Fruit fly (Drosophila melanogaster) whole organism, embryonic: ENCODE results near the gene CG9166.
A peak's percentile ranks its signal among the peaks of the same experiment; 100 is the strongest.

Source experiments
- Antp ChIP-seq: fragments of 200-800 bp; sonication (Bioruptor generic); optimal IDR thresholded peaks from 3 replicates; lab custom pipeline; 2016; ENCODE audit warnings: missing biosample characterization, missing genetic modification characterization
- Atf3 ChIP-seq: fragments of 200-800 bp; sonication (Bioruptor generic); optimal IDR thresholded peaks from 3 replicates; lab custom pipeline; 2016; ENCODE audit warnings: missing biosample characterization, missing genetic modification characterization
- CG10959 ChIP-seq: fragments of 200-800 bp; sonication (Bioruptor generic); IDR thresholded peaks from 2 replicates; pipeline ENCODE4 v1.3.6; 2022; ENCODE audit warnings: missing biosample characterization, missing genetic modification characterization
- CG10979 ChIP-seq: fragments of 200-800 bp; sonication (Bioruptor generic); optimal IDR thresholded peaks from 2 replicates; lab custom pipeline; 2018; ENCODE audit warnings: missing biosample characterization, mild to moderate bottlenecking, missing genetic modification characterization, moderate library complexity
- CG11085 ChIP-seq: fragments of 200-800 bp; sonication (Bioruptor generic); IDR thresholded peaks from 2 replicates; pipeline ENCODE4 v1.3.6; 2022; ENCODE audit warnings: missing biosample characterization, missing genetic modification characterization
- CG12744 ChIP-seq: fragments of 200-800 bp; sonication (Bioruptor generic); optimal IDR thresholded peaks from 2 replicates; lab custom pipeline; 2016; ENCODE audit warnings: missing biosample characterization, missing genetic modification characterization
- CG14860 ChIP-seq: fragments of 200-800 bp; sonication (Bioruptor generic); IDR thresholded peaks from 3 replicates; pipeline ENCODE4 v1.3.6; 2022; ENCODE audit warnings: missing biosample characterization, missing genetic modification characterization; ENCODE audit not compliant: partially characterized antibody
- CG17328 ChIP-seq: fragments of 200-800 bp; sonication (Bioruptor generic); IDR thresholded peaks from 2 replicates; pipeline ENCODE4 v1.3.6; 2022; ENCODE audit warnings: missing biosample characterization, missing genetic modification characterization
- CG17385 ChIP-seq: fragments of 200-800 bp; sonication (Bioruptor generic); optimal IDR thresholded peaks from 3 replicates; lab custom pipeline; 2018; ENCODE audit warnings: missing biosample characterization, mild to moderate bottlenecking, missing genetic modification characterization
- CG17912 ChIP-seq: fragments of 200-800 bp; sonication (Bioruptor generic); optimal IDR thresholded peaks from 2 replicates; lab custom pipeline; 2018; ENCODE audit warnings: missing biosample characterization, mild to moderate bottlenecking, missing genetic modification characterization
- CG2116 ChIP-seq: fragments of 200-800 bp; sonication (Bioruptor generic); optimal IDR thresholded peaks from 3 replicates; lab custom pipeline; 2018; ENCODE audit warnings: missing biosample characterization, mild to moderate bottlenecking, missing genetic modification characterization
- CG2129 ChIP-seq: fragments of 200-800 bp; sonication (Bioruptor generic); IDR thresholded peaks from 2 replicates; pipeline ENCODE4 v1.3.6; 2022; ENCODE audit warnings: missing biosample characterization, missing genetic modification characterization; ENCODE audit not compliant: partially characterized antibody
- CG3065 ChIP-seq: fragments of 200-800 bp; sonication (Bioruptor generic); optimal IDR thresholded peaks from 2 replicates; lab custom pipeline; 2016; ENCODE audit warnings: missing biosample characterization, missing genetic modification characterization
- CG31365 ChIP-seq: fragments of 200-800 bp; sonication (Bioruptor generic); optimal IDR thresholded peaks from 2 replicates; lab custom pipeline; 2018; ENCODE audit warnings: missing biosample characterization, mild to moderate bottlenecking, missing genetic modification characterization
- CG3281 ChIP-seq: fragments of 200-800 bp; sonication (Bioruptor generic); optimal IDR thresholded peaks from 3 replicates; lab custom pipeline; 2017; ENCODE audit warnings: missing biosample characterization, mild to moderate bottlenecking, missing genetic modification characterization
- CG4360 ChIP-seq: fragments of 200-800 bp; sonication (Bioruptor generic); IDR thresholded peaks from 2 replicates; pipeline ENCODE4 v1.3.6; 2022; ENCODE audit warnings: missing biosample characterization, missing genetic modification characterization
- CG6254 ChIP-seq: fragments of 200-800 bp; sonication (Bioruptor generic); optimal IDR thresholded peaks from 3 replicates; lab custom pipeline; 2017; ENCODE audit warnings: mild to moderate bottlenecking, missing biosample characterization, missing genetic modification reagents, missing genetic modification characterization
- CG7357 ChIP-seq: fragments of 200-800 bp; sonication (Bioruptor generic); IDR thresholded peaks from 3 replicates; pipeline ENCODE4 v1.3.6; 2022; ENCODE audit warnings: missing biosample characterization, missing genetic modification characterization
- CG9609 ChIP-seq: fragments of 200-800 bp; sonication (Bioruptor generic); optimal IDR thresholded peaks from 3 replicates; lab custom pipeline; 2016; ENCODE audit warnings: missing biosample characterization, missing genetic modification characterization
- D19A ChIP-seq: fragments of 200-800 bp; optimal IDR thresholded peaks from 3 replicates; lab custom pipeline; 2019; ENCODE audit warnings: missing biosample characterization, mild to moderate bottlenecking, missing genetic modification characterization, moderate library complexity
- Dp ChIP-seq: fragments of 200-800 bp; sonication (Bioruptor generic); optimal IDR thresholded peaks from 2 replicates; lab custom pipeline; 2018; ENCODE audit warnings: missing biosample characterization, mild to moderate bottlenecking, missing genetic modification characterization, moderate library complexity
- HLH3B ChIP-seq: fragments of 200-800 bp; sonication (Bioruptor generic); IDR thresholded peaks from 2 replicates; pipeline ENCODE4 v1.3.6; 2022; ENCODE audit warnings: missing biosample characterization, missing genetic modification characterization
- HLHmδ ChIP-seq: fragments of 200-800 bp; sonication (Bioruptor generic); optimal IDR thresholded peaks from 2 replicates; lab custom pipeline; 2018; ENCODE audit warnings: missing biosample characterization, mild to moderate bottlenecking, missing genetic modification characterization, moderate library complexity
- Hmr ChIP-seq: fragments of 200-800 bp; sonication (Bioruptor generic); optimal IDR thresholded peaks from 3 replicates; lab custom pipeline; 2017; ENCODE audit warnings: mild to moderate bottlenecking, missing biosample characterization, missing genetic modification reagents, missing genetic modification characterization
- Opbp ChIP-seq: fragments of 200-800 bp; sonication (Bioruptor generic); IDR thresholded peaks from 3 replicates; pipeline ENCODE4 v1.3.6; 2022; ENCODE audit warnings: missing biosample characterization, missing genetic modification characterization; ENCODE audit not compliant: partially characterized antibody
- Ptx1 ChIP-seq: fragments of 200-800 bp; sonication (Bioruptor generic); IDR thresholded peaks from 2 replicates; pipeline ENCODE4 v1.3.6; 2022; ENCODE audit warnings: missing biosample characterization, missing genetic modification characterization
- Sry-δ ChIP-seq: fragments of 200-800 bp; sonication (Bioruptor generic); optimal IDR thresholded peaks from 2 replicates; lab custom pipeline; 2016; ENCODE audit warnings: missing biosample characterization, missing genetic modification characterization
- Vsx1 ChIP-seq: fragments of 200-800 bp; sonication (Bioruptor generic); optimal IDR thresholded peaks from 2 replicates; lab custom pipeline; 2017; ENCODE audit warnings: missing biosample characterization, mild to moderate bottlenecking, missing genetic modification characterization, missing genetic modification reagents
- YL-1 ChIP-seq: fragments of 200-800 bp; sonication (Bioruptor generic); optimal IDR thresholded peaks from 3 replicates; lab custom pipeline; 2017; ENCODE audit warnings: missing biosample characterization, mild to moderate bottlenecking, missing genetic modification characterization
- ara ChIP-seq: fragments of 200-800 bp; sonication (Bioruptor generic); IDR thresholded peaks from 2 replicates; pipeline ENCODE4 v1.3.6; 2022; ENCODE audit warnings: missing biosample characterization, missing genetic modification characterization
- az2 ChIP-seq: fragments of 200-800 bp; sonication (Bioruptor generic); optimal IDR thresholded peaks from 3 replicates; lab custom pipeline; 2016; ENCODE audit warnings: missing biosample characterization, missing genetic modification characterization
- cas ChIP-seq: fragments of 200-800 bp; sonication (Bioruptor generic); IDR thresholded peaks from 2 replicates; pipeline ENCODE4 v1.3.6; 2022; ENCODE audit warnings: missing biosample characterization, missing genetic modification characterization
- chif ChIP-seq, 2 experiments: fragments of 200-800 bp; sonication (Bioruptor generic); optimal IDR thresholded peaks; 3 replicates each; lab custom pipeline; 2016; ENCODE audit warnings: missing biosample characterization in 2 of 2, missing genetic modification characterization in 2 of 2
- dan ChIP-seq: fragments of 200-800 bp; sonication (Bioruptor generic); IDR thresholded peaks from 2 replicates; pipeline ENCODE4 v1.3.6; 2022; ENCODE audit warnings: missing biosample characterization, missing genetic modification characterization
- dm ChIP-seq: fragments of 200-800 bp; sonication (Bioruptor generic); optimal IDR thresholded peaks from 3 replicates; lab custom pipeline; 2016; ENCODE audit warnings: missing biosample characterization, missing genetic modification characterization
- dysf ChIP-seq: fragments of 200-800 bp; sonication (Bioruptor generic); IDR thresholded peaks from 3 replicates; pipeline ENCODE4 v1.3.6; 2022; ENCODE audit warnings: missing biosample characterization, missing genetic modification characterization
- fd3F ChIP-seq: fragments of 200-800 bp; sonication (Bioruptor generic); optimal IDR thresholded peaks from 2 replicates; lab custom pipeline; 2018; ENCODE audit warnings: missing biosample characterization, mild to moderate bottlenecking, missing genetic modification characterization, moderate library complexity
- fu2 ChIP-seq: fragments of 200-800 bp; sonication (Bioruptor generic); optimal IDR thresholded peaks from 2 replicates; lab custom pipeline; 2016; ENCODE audit warnings: missing biosample characterization, missing genetic modification characterization
- gcm ChIP-seq: fragments of 200-800 bp; sonication (Bioruptor generic); optimal IDR thresholded peaks from 2 replicates; lab custom pipeline; 2019; ENCODE audit warnings: missing biosample characterization, mild to moderate bottlenecking, missing genetic modification characterization, moderate library complexity
- grau ChIP-seq: fragments of 200-800 bp; optimal IDR thresholded peaks from 3 replicates; lab custom pipeline; 2019; ENCODE audit warnings: missing biosample characterization, mild to moderate bottlenecking, missing genetic modification characterization, moderate library complexity
- lov ChIP-seq, 2 experiments: fragments of 200-800 bp in 1 of 2; fragments of >200 bp in 1 of 2; sonication (Bioruptor generic) in 1 of 2; IDR thresholded peaks in 1 of 2; optimal IDR thresholded peaks in 1 of 2; 2 replicates in 1 of 2; 3 replicates in 1 of 2; pipeline versions ENCODE4 v1.3.6 to Lab custom; 2017 to 2022; ENCODE audit warnings: missing biosample characterization in 1 of 2, missing genetic modification characterization in 1 of 2
- mirr ChIP-seq: fragments of 200-800 bp; sonication (Bioruptor generic); optimal IDR thresholded peaks from 3 replicates; lab custom pipeline; 2018; ENCODE audit warnings: missing biosample characterization, mild to moderate bottlenecking, missing genetic modification characterization
- nerfin-1 ChIP-seq: fragments of 200-800 bp; sonication (Bioruptor generic); optimal IDR thresholded peaks from 3 replicates; lab custom pipeline; 2019; ENCODE audit warnings: missing biosample characterization, mild to moderate bottlenecking, missing genetic modification characterization, moderate library complexity
- onecut ChIP-seq: fragments of 200-800 bp; sonication (Bioruptor generic); IDR thresholded peaks from 2 replicates; pipeline ENCODE4 v1.3.6; 2022; ENCODE audit warnings: missing biosample characterization, missing genetic modification characterization
- row ChIP-seq: fragments of 200-800 bp; sonication (Bioruptor generic); IDR thresholded peaks from 3 replicates; pipeline ENCODE4 v1.3.6; 2022; ENCODE audit warnings: missing biosample characterization, missing genetic modification characterization
- sc ChIP-seq, 3 experiments: fragments of >200 bp in 2 of 3; fragments of 200-800 bp in 1 of 3; sonication (Bioruptor generic) in 1 of 3; optimal IDR thresholded peaks; 2 replicates in 2 of 3; 3 replicates in 1 of 3; lab custom pipeline; 2017; ENCODE audit warnings: mild to moderate bottlenecking in 1 of 3, missing biosample characterization in 1 of 3, missing genetic modification characterization in 1 of 3, missing genetic modification reagents in 1 of 3
- sd ChIP-seq: fragments of 200-800 bp; sonication (Bioruptor generic); optimal IDR thresholded peaks from 3 replicates; lab custom pipeline; 2018; ENCODE audit warnings: missing biosample characterization, mild to moderate bottlenecking, missing genetic modification characterization, moderate library complexity
- sim ChIP-seq: fragments of 200-800 bp; sonication (Bioruptor generic); IDR thresholded peaks from 2 replicates; pipeline ENCODE4 v1.3.6; 2022; ENCODE audit warnings: missing biosample characterization, missing genetic modification characterization
- sisA ChIP-seq: fragments of 200-800 bp; sonication (Bioruptor generic); IDR thresholded peaks from 2 replicates; pipeline ENCODE4 v1.3.6; 2022; ENCODE audit warnings: missing biosample characterization, missing genetic modification characterization
- unc-4 ChIP-seq: fragments of 200-800 bp; sonication (Bioruptor generic); IDR thresholded peaks from 2 replicates; pipeline ENCODE4 v1.3.6; 2022; ENCODE audit warnings: missing biosample characterization, missing genetic modification characterization; ENCODE audit not compliant: partially characterized antibody
- wdn ChIP-seq: fragments of 200-800 bp; sonication (Bioruptor generic); IDR thresholded peaks from 2 replicates; pipeline ENCODE4 v1.3.6; 2022; ENCODE audit warnings: missing biosample characterization, missing genetic modification characterization

The CG9166 gene

DNA sequence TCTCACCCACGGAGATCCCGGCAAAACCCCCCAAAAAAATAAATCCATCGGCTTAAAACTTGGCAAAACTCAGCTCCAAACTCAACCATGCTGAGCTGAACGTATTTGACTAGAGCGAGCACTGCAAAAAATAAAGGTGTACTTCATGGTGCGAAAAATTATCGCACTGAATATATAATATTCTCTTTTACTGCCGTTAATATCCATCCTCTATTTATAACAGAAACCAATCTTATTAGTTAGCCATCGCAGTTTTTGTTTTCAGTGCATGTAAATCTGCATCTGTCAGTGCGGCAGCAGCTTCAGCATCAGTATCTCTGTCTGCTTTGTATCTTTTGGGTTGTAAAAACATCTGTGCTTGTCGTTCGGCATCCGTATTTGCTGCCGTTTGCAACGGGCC lies 20.0 kb downstream of the CG9166 start:
- no peak; the same call in 2 of the 3 replicates for TF ChIP-seq dysf (GFP tag; lab: Robert Waterston, UW)
- peak; percentile 54 for TF ChIP-seq HLH3B (GFP tag; lab: Robert Waterston, UW)
- TF ChIP-seq CG6254, result no peak
- no peak for TF ChIP-seq Sry-δ (GFP tag; lab: Kevin White, UChicago)
- TF ChIP-seq fu2, result no peak
- no peak for TF ChIP-seq ara (GFP tag; lab: Robert Waterston, UW)
- TF ChIP-seq mirr (GFP tag; lab: Kevin White, UChicago), result no peak
- no peak for TF ChIP-seq fd3F
- TF ChIP-seq CG17328, result peak; percentile 57
- TF ChIP-seq Hmr, result no peak
- TF ChIP-seq YL-1 (GFP tag; lab: Kevin White, UChicago), result no peak
- TF ChIP-seq Opbp (GFP tag; lab: Robert Waterston, UW), result no peak
- TF ChIP-seq lov (optimal IDR thresholded peaks at IDR 0.05; lab: Kevin White, UChicago), result no peak
- TF ChIP-seq lov (GFP tag; IDR thresholded peaks at IDR 0.05; lab: Robert Waterston, UW), result no peak
- peak; percentile 32 for TF ChIP-seq CG10979 (tag; lab: Kevin White, UChicago)
- TF ChIP-seq row (GFP tag; lab: Robert Waterston, UW), result peak; percentile 27; the same call in 1 of the 3 replicates
- no peak for TF ChIP-seq sd (tag; lab: Kevin White, UChicago)
- TF ChIP-seq dm (GFP tag; lab: Kevin White, UChicago), result no peak
- TF ChIP-seq CG31365 (tag; lab: Kevin White, UChicago), result no peak
- TF ChIP-seq dan (GFP tag; lab: Robert Waterston, UW), result no peak
- no peak for TF ChIP-seq CG2129 (GFP tag; lab: Robert Waterston, UW)
- no peak for TF ChIP-seq CG12744 (GFP tag; lab: Kevin White, UChicago)
- no peak for TF ChIP-seq cas
- TF ChIP-seq Atf3 (GFP tag; lab: Kevin White, UChicago), result no peak
- TF ChIP-seq gcm (GFP tag; lab: Kevin White, UChicago), result no peak
- TF ChIP-seq CG17912 (GFP tag; lab: Kevin White, UChicago), result no peak
- TF ChIP-seq CG14860 (GFP tag; lab: Robert Waterston, UW), result no peak
- peak; percentile 23; the same call in 1 of the 2 replicates for TF ChIP-seq sisA (GFP tag; lab: Robert Waterston, UW)
- TF ChIP-seq CG9609, result peak; percentile 18
- no peak for TF ChIP-seq CG11085 (GFP tag; lab: Robert Waterston, UW)
- TF ChIP-seq CG4360 (GFP tag; lab: Robert Waterston, UW), result no peak
- TF ChIP-seq sc (optimal IDR thresholded peaks at IDR 0.05; lab: Kevin White, UChicago), result no peak
- TF ChIP-seq sc (GFP tag; optimal IDR thresholded peaks at IDR 0.05; lab: Kevin White, UChicago), result no peak
- no peak for TF ChIP-seq HLHmδ (GFP tag; lab: Kevin White, UChicago)
- TF ChIP-seq CG10959 (GFP tag; lab: Robert Waterston, UW), result no peak
- TF ChIP-seq az2 (GFP tag; lab: Kevin White, UChicago), result peak; percentile 36
- TF ChIP-seq CG3065 (GFP tag; lab: Kevin White, UChicago), result no peak
- TF ChIP-seq CG2116 (GFP tag; lab: Kevin White, UChicago), result no peak
- TF ChIP-seq grau (tag; lab: Kevin White, UChicago), result peak; percentile 24
- TF ChIP-seq Dp, result no peak
- TF ChIP-seq sim (GFP tag; lab: Robert Waterston, UW), result no peak
- peak; percentile 14 for TF ChIP-seq Antp (GFP tag; lab: Kevin White, UChicago)
- TF ChIP-seq wdn (GFP tag; lab: Robert Waterston, UW), result no peak
- TF ChIP-seq CG7357 (GFP tag; lab: Robert Waterston, UW), result no peak
- no peak for TF ChIP-seq Vsx1 (GFP tag; lab: Kevin White, UChicago)
- no peak for TF ChIP-seq unc-4 (GFP tag; lab: Robert Waterston, UW)
- TF ChIP-seq D19A (tag; lab: Kevin White, UChicago), result no peak
- no peak for TF ChIP-seq CG3281
- no peak for TF ChIP-seq nerfin-1 (tag; lab: Kevin White, UChicago)
- no peak for TF ChIP-seq onecut (GFP tag; lab: Robert Waterston, UW)
- TF ChIP-seq Ptx1 (GFP tag; lab: Robert Waterston, UW), result peak; percentile 42
- TF ChIP-seq CG17385, result peak; percentile 18
- peak in 1 of 2 experiments; percentile 42 for TF ChIP-seq chif (GFP tag; optimal IDR thresholded peaks at IDR 0.05; lab: Kevin White, UChicago)
